Fruit fly (Drosophila melanogaster) S2 (cell line): ENCODE results near the gene Hs3st-B.

ENCODE experiments used
- CG8478 ChIP-seq: fragments of >200 bp; optimal IDR thresholded peaks from 2 replicates; lab custom pipeline; 2018
- CTCF ChIP-seq, 2 experiments: fragments of >200 bp; optimal IDR thresholded peaks; 2 replicates each; lab custom pipeline; 2018

DNA sequence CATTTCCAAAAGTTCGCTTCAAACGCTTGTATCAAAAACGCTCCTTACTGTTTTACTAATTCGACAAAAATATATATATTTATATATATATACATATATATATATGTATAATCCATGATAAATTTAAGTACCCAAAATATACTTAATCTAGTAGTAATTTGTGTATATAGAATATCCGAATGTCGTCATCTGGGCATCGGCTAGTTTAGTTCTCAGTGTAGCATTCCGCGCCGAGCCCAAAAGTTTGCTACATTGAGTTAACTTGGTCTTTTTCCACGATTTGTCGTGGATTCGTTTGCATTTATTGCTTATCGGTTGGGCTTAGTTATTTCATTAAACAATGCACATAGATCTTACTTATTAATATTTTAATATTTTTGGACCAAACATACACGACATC is 32.8 kb downstream of the Hs3st-B start:
- TF ChIP-seq CTCF (optimal IDR thresholded peaks at IDR 0.05; lab: Kevin White, UChicago) (no peak), CG8478 (lab: Kevin White, UChicago) (no peak)
